1 fruit fly cellular context compared by ENCODE assay signal in genomic region chr3L:19707570-19708146, dm6.
TF ChIP-seq lines count a peak whose summit lies in the region.

TSS of gene serp (minus strand) at chr3L:19708015.

TF ChIP-seq in whole organism, embryonic, 481 proteins besides CTCF, POLR2A, EP300 and RAD21 (continued from another document):
- TF ChIP-seq ab (GFP tag; optimal IDR thresholded peaks at IDR 0.05; lab: Kevin White, UChicago) (no peak), peb (GFP tag; IDR thresholded peaks at IDR 0.05; lab: Robert Waterston, UW) (no peak), sr (GFP tag; IDR thresholded peaks at IDR 0.05; lab: Robert Waterston, UW) (no peak), ac (GFP tag; optimal IDR thresholded peaks at IDR 0.05; lab: Kevin White, UChicago) (no peak), CG4404 (GFP tag; IDR thresholded peaks at IDR 0.05; lab: Robert Waterston, UW) (0 out of 2 replicates have a peak, but pooled peaks have one; percentile 14), chinmo (GFP tag; IDR thresholded peaks at IDR 0.05; lab: Robert Waterston, UW; ENCODE audit: partially characterized antibody) (peak; percentile 78; the same call in 1 of the 4 replicates), Nf-YC (tag; optimal IDR thresholded peaks at IDR 0.05; lab: Kevin White, UChicago) (peak; percentile 3), Adf1 (GFP tag; IDR thresholded peaks at IDR 0.05; lab: Robert Waterston, UW) (peak; percentile 27; the same call in 1 of the 2 replicates), CG12769 (tag; optimal IDR thresholded peaks at IDR 0.05; lab: Kevin White, UChicago) (peak; percentile 58), Dll (GFP tag; IDR thresholded peaks at IDR 0.05; lab: Robert Waterston, UW; ENCODE audit: partially characterized antibody) (no peak), Nf-YB (GFP tag; optimal IDR thresholded peaks at IDR 0.05; lab: Kevin White, UChicago) (peak; percentile 28), CG6175 (GFP tag; IDR thresholded peaks at IDR 0.05; lab: Robert Waterston, UW) (peak; percentile 66; the same call in 1 of the 3 replicates), sens (GFP tag; lab: Kevin White, UChicago) (peak; percentile 13), CG15479 (GFP tag; optimal IDR thresholded peaks at IDR 0.05; lab: Kevin White, UChicago) (no peak), zen (tag; optimal IDR thresholded peaks at IDR 0.05; lab: Kevin White, UChicago) (no peak), CG42726 (GFP tag; IDR thresholded peaks at IDR 0.05; lab: Robert Waterston, UW; ENCODE audit: partially characterized antibody) (no peak), Deaf1 (tag; optimal IDR thresholded peaks at IDR 0.05; lab: Kevin White, UChicago) (peak; percentile 71), sd (tag; optimal IDR thresholded peaks at IDR 0.05; lab: Kevin White, UChicago) (peak; percentile 11), Jarid2 (GFP tag; optimal IDR thresholded peaks at IDR 0.05; lab: Kevin White, UChicago) (peak; percentile 37), Oli (tag; optimal IDR thresholded peaks at IDR 0.05; lab: Kevin White, UChicago) (no peak), CG32532 (GFP tag; IDR thresholded peaks at IDR 0.05; lab: Robert Waterston, UW) (peak; percentile 8; the same call in 1 of the 2 replicates)
TF ChIP-seq in whole organism, embryonic: peak in this region for 23.
